Fruit fly (Drosophila melanogaster) whole organism, embryonic: ENCODE measurements around the gene CG3117.

Experiments
- Bteb2 ChIP-seq: fragments of 200-800 bp; sonication (Bioruptor generic); optimal IDR thresholded peaks from 2 replicates; lab custom pipeline; 2016; ENCODE audit warnings: missing biosample characterization, missing genetic modification characterization
- CG10543 ChIP-seq: fragments of 200-800 bp; sonication (Bioruptor generic); optimal IDR thresholded peaks from 3 replicates; lab custom pipeline; 2017; ENCODE audit warnings: missing biosample characterization, mild to moderate bottlenecking, missing genetic modification characterization, moderate library complexity
- CG10979 ChIP-seq: fragments of 200-800 bp; sonication (Bioruptor generic); optimal IDR thresholded peaks from 2 replicates; lab custom pipeline; 2018; ENCODE audit warnings: missing biosample characterization, mild to moderate bottlenecking, missing genetic modification characterization, moderate library complexity
- CG11696 ChIP-seq: fragments of 200-800 bp; sonication (Bioruptor generic); IDR thresholded peaks from 2 replicates; pipeline ENCODE4 v1.3.6; 2022; ENCODE audit warnings: missing biosample characterization, missing genetic modification characterization
- CG12769 ChIP-seq: fragments of 200-800 bp; sonication (Bioruptor generic); optimal IDR thresholded peaks from 2 replicates; lab custom pipeline; 2019; ENCODE audit warnings: missing biosample characterization, mild to moderate bottlenecking, missing genetic modification characterization, moderate library complexity
- CG12942 ChIP-seq: fragments of 200-800 bp; sonication (Bioruptor generic); optimal IDR thresholded peaks from 3 replicates; lab custom pipeline; 2016; ENCODE audit warnings: missing biosample characterization, missing genetic modification characterization
- CG13123 ChIP-seq: fragments of 200-800 bp; sonication (Bioruptor generic); optimal IDR thresholded peaks from 2 replicates; lab custom pipeline; 2016; ENCODE audit warnings: missing biosample characterization, missing genetic modification characterization
- CG14667 ChIP-seq: fragments of 200-800 bp; sonication (Bioruptor generic); IDR thresholded peaks from 2 replicates; pipeline ENCODE4 v1.3.6; 2022; ENCODE audit warnings: missing biosample characterization, missing genetic modification characterization
- CG1647 ChIP-seq: fragments of 200-800 bp; sonication (Bioruptor generic); optimal IDR thresholded peaks from 3 replicates; lab custom pipeline; 2016; ENCODE audit warnings: missing biosample characterization, missing genetic modification characterization
- CG17568 ChIP-seq: fragments of 200-800 bp; sonication (Bioruptor generic); optimal IDR thresholded peaks from 2 replicates; lab custom pipeline; 2018; ENCODE audit warnings: missing biosample characterization, mild to moderate bottlenecking, missing genetic modification characterization, moderate library complexity
- CG18011 ChIP-seq: fragments of 200-800 bp; sonication (Bioruptor generic); optimal IDR thresholded peaks from 2 replicates; lab custom pipeline; 2017; ENCODE audit warnings: missing biosample characterization, missing genetic modification characterization, mild to moderate bottlenecking, moderate library complexity, missing genotype
- CG18599 ChIP-seq: fragments of 200-800 bp; sonication (Bioruptor generic); optimal IDR thresholded peaks from 3 replicates; lab custom pipeline; 2017; ENCODE audit warnings: missing biosample characterization, missing genetic modification characterization, mild to moderate bottlenecking, moderate library complexity, missing genetic modification reagents
- CG18619 ChIP-seq: fragments of 200-800 bp; sonication (Bioruptor generic); optimal IDR thresholded peaks from 3 replicates; lab custom pipeline; 2017; ENCODE audit warnings: missing biosample characterization, mild to moderate bottlenecking, missing genetic modification characterization
- CG2678 ChIP-seq: fragments of 200-800 bp; sonication (Bioruptor generic); optimal IDR thresholded peaks from 3 replicates; lab custom pipeline; 2019; ENCODE audit warnings: missing biosample characterization, mild to moderate bottlenecking, missing genetic modification characterization, moderate library complexity
- CG30020 ChIP-seq: fragments of 200-800 bp; optimal IDR thresholded peaks from 2 replicates; lab custom pipeline; 2019; ENCODE audit warnings: missing biosample characterization, mild to moderate bottlenecking, missing genetic modification characterization, moderate library complexity
- CG30431 ChIP-seq: fragments of 200-800 bp; sonication (Bioruptor generic); optimal IDR thresholded peaks from 2 replicates; lab custom pipeline; 2017; ENCODE audit warnings: missing biosample characterization, missing genetic modification characterization
- CG33213 ChIP-seq: fragments of 200-800 bp; sonication (Bioruptor generic); optimal IDR thresholded peaks from 3 replicates; lab custom pipeline; 2016; ENCODE audit warnings: missing biosample characterization, missing genetic modification characterization
- CG3838 ChIP-seq: fragments of 200-800 bp; sonication (Bioruptor generic); optimal IDR thresholded peaks from 3 replicates; lab custom pipeline; 2016; ENCODE audit warnings: missing biosample characterization, missing genetic modification characterization
- CG42726 ChIP-seq: fragments of 200-800 bp; sonication (Bioruptor generic); IDR thresholded peaks from 2 replicates; pipeline ENCODE4 v1.3.6; 2022; ENCODE audit warnings: missing biosample characterization, missing genetic modification characterization; ENCODE audit not compliant: partially characterized antibody
- CG4404 ChIP-seq: fragments of 200-800 bp; sonication (Bioruptor generic); IDR thresholded peaks from 2 replicates; pipeline ENCODE4 v1.3.6; 2022; ENCODE audit warnings: missing biosample characterization, missing genetic modification characterization
- CG6683 ChIP-seq: fragments of 200-800 bp; sonication (Bioruptor generic); optimal IDR thresholded peaks from 2 replicates; lab custom pipeline; 2017; ENCODE audit warnings: missing biosample characterization, mild to moderate bottlenecking, missing genetic modification characterization, missing genetic modification reagents
- CG6689 ChIP-seq: fragments of 200-800 bp; sonication (Bioruptor generic); IDR thresholded peaks from 2 replicates; pipeline ENCODE4 v1.3.6; 2022; ENCODE audit warnings: missing biosample characterization, missing genetic modification characterization
- CG7786 ChIP-seq: fragments of 200-800 bp; sonication (Bioruptor generic); optimal IDR thresholded peaks from 2 replicates; lab custom pipeline; 2016; ENCODE audit warnings: missing biosample characterization, missing genetic modification characterization
- CG8765 ChIP-seq: fragments of 200-800 bp; sonication (Bioruptor generic); IDR thresholded peaks from 2 replicates; pipeline ENCODE4 v1.3.6; 2022; ENCODE audit warnings: missing biosample characterization, missing genetic modification characterization
- CG8924 ChIP-seq: fragments of 200-800 bp; optimal IDR thresholded peaks from 3 replicates; lab custom pipeline; 2019; ENCODE audit warnings: missing biosample characterization, mild to moderate bottlenecking, missing genetic modification characterization, moderate library complexity
- CHES-1-like ChIP-seq: fragments of 200-800 bp; sonication (Bioruptor generic); optimal IDR thresholded peaks from 2 replicates; lab custom pipeline; 2016; ENCODE audit warnings: missing biosample characterization, missing genetic modification characterization
- CTCF ChIP-seq: fragments of 200-800 bp; sonication (Bioruptor generic); optimal IDR thresholded peaks from 2 replicates; lab custom pipeline; 2017; ENCODE audit warnings: missing biosample characterization, mild to moderate bottlenecking, missing genetic modification characterization, moderate library complexity
- Chrac-16 ChIP-seq: fragments of 200-800 bp; sonication (Bioruptor generic); optimal IDR thresholded peaks from 3 replicates; lab custom pipeline; 2016; ENCODE audit warnings: missing biosample characterization, missing genetic modification characterization
- Deaf1 ChIP-seq: fragments of 200-800 bp; optimal IDR thresholded peaks from 3 replicates; lab custom pipeline; 2019; ENCODE audit warnings: missing biosample characterization, mild to moderate bottlenecking, missing genetic modification characterization, moderate library complexity
- Dll ChIP-seq: fragments of 200-800 bp; sonication (Bioruptor generic); IDR thresholded peaks from 4 replicates; pipeline ENCODE4 v1.3.6; 2022; ENCODE audit warnings: missing biosample characterization, missing genetic modification characterization; ENCODE audit not compliant: partially characterized antibody
- Dp ChIP-seq: fragments of 200-800 bp; sonication (Bioruptor generic); optimal IDR thresholded peaks from 2 replicates; lab custom pipeline; 2018; ENCODE audit warnings: missing biosample characterization, mild to moderate bottlenecking, missing genetic modification characterization, moderate library complexity
- Dref ChIP-seq: fragments of 200-800 bp; sonication (Bioruptor generic); IDR thresholded peaks from 2 replicates; pipeline ENCODE4 v1.3.6; 2022; ENCODE audit warnings: missing biosample characterization, missing genetic modification characterization
- Fer2 ChIP-seq: fragments of 200-800 bp; sonication (Bioruptor generic); optimal IDR thresholded peaks from 2 replicates; lab custom pipeline; 2018; ENCODE audit warnings: missing biosample characterization, mild to moderate bottlenecking, missing genetic modification characterization, moderate library complexity
- Hr39 ChIP-seq: fragments of >200 bp; optimal IDR thresholded peaks from 2 replicates; lab custom pipeline; 2017
- Lhr ChIP-seq: fragments of 200-800 bp; sonication (Bioruptor generic); optimal IDR thresholded peaks from 3 replicates; lab custom pipeline; 2017; ENCODE audit warnings: mild to moderate bottlenecking, missing biosample characterization, missing genetic modification reagents, missing genetic modification characterization
- MESR4 ChIP-seq: fragments of 200-800 bp; sonication (Bioruptor generic); optimal IDR thresholded peaks from 2 replicates; lab custom pipeline; 2018; ENCODE audit warnings: missing biosample characterization, mild to moderate bottlenecking, missing genetic modification characterization, moderate library complexity
- Max ChIP-seq: fragments of 200-800 bp; sonication (Bioruptor generic); optimal IDR thresholded peaks from 2 replicates; lab custom pipeline; 2016; ENCODE audit warnings: missing biosample characterization, mild to moderate bottlenecking, missing genetic modification characterization
- Mrtf ChIP-seq: fragments of 200-800 bp; sonication (Bioruptor generic); IDR thresholded peaks from 3 replicates; pipeline ENCODE4 v1.3.6; 2022; ENCODE audit warnings: missing biosample characterization, missing genetic modification characterization
- Rfx ChIP-seq: fragments of 200-800 bp; sonication (Bioruptor generic); IDR thresholded peaks from 2 replicates; pipeline ENCODE4 v1.3.6; 2022; ENCODE audit warnings: missing biosample characterization, missing genetic modification characterization
- Sox102F ChIP-seq: fragments of 200-800 bp; sonication (Bioruptor generic); optimal IDR thresholded peaks from 2 replicates; lab custom pipeline; 2018; ENCODE audit warnings: missing biosample characterization, mild to moderate bottlenecking, missing genetic modification characterization, moderate library complexity
- ac ChIP-seq: fragments of 200-800 bp; sonication (Bioruptor generic); optimal IDR thresholded peaks from 3 replicates; lab custom pipeline; 2017; ENCODE audit warnings: missing biosample characterization, mild to moderate bottlenecking, missing genetic modification characterization
- aop ChIP-seq: fragments of 200-800 bp; sonication (Bioruptor generic); IDR thresholded peaks from 2 replicates; pipeline ENCODE4 v1.3.6; 2022; ENCODE audit warnings: missing biosample characterization, missing genetic modification characterization
- ato ChIP-seq: fragments of 200-800 bp; sonication (Bioruptor generic); IDR thresholded peaks from 2 replicates; pipeline ENCODE4 v1.3.6; 2022; ENCODE audit warnings: missing biosample characterization, missing genetic modification characterization; ENCODE audit not compliant: partially characterized antibody
- cas ChIP-seq: fragments of 200-800 bp; sonication (Bioruptor generic); IDR thresholded peaks from 2 replicates; pipeline ENCODE4 v1.3.6; 2022; ENCODE audit warnings: missing biosample characterization, missing genetic modification characterization
- chn ChIP-seq: fragments of 200-800 bp; sonication (Bioruptor generic); optimal IDR thresholded peaks from 2 replicates; lab custom pipeline; 2016; ENCODE audit warnings: missing biosample characterization, missing genetic modification characterization
- dm ChIP-seq: fragments of 200-800 bp; sonication (Bioruptor generic); optimal IDR thresholded peaks from 3 replicates; lab custom pipeline; 2016; ENCODE audit warnings: missing biosample characterization, missing genetic modification characterization
- dpn ChIP-seq, 2 experiments: fragments of 200-800 bp; sonication (Bioruptor generic); optimal IDR thresholded peaks; 3 replicates each; lab custom pipeline; 2016; ENCODE audit warnings: missing biosample characterization in 2 of 2, missing genetic modification characterization in 2 of 2
- pho ChIP-seq: fragments of 200-800 bp; sonication (Bioruptor generic); optimal IDR thresholded peaks from 2 replicates; lab custom pipeline; 2016; ENCODE audit warnings: missing biosample characterization, missing genetic modification characterization
- so ChIP-seq: fragments of 200-800 bp; sonication (Bioruptor generic); IDR thresholded peaks from 3 replicates; pipeline ENCODE4 v1.3.6; 2022; ENCODE audit warnings: missing biosample characterization, missing genetic modification characterization
- zen ChIP-seq: fragments of 200-800 bp; sonication (Bioruptor generic); optimal IDR thresholded peaks from 3 replicates; lab custom pipeline; 2018; ENCODE audit warnings: missing biosample characterization, mild to moderate bottlenecking, missing genetic modification characterization, moderate library complexity
- zen2 ChIP-seq: fragments of 200-800 bp; sonication (Bioruptor generic); IDR thresholded peaks from 3 replicates; pipeline ENCODE4 v1.3.6; 2022; ENCODE audit warnings: missing biosample characterization, missing genetic modification characterization; ENCODE audit not compliant: partially characterized antibody

CG3117 gene

dm6 chr2L:2830341-2830800 lies 16.6 kb downstream of the CG3117 start (continued):
- TF ChIP-seq CHES-1-like (GFP tag; lab: Kevin White, UChicago): peak; percentile 50
- TF ChIP-seq CG4404 (GFP tag; lab: Robert Waterston, UW): peak; percentile 64
- TF ChIP-seq cas: 0 out of 2 replicates have a peak, but pooled peaks have one; percentile 10
- TF ChIP-seq Dref (GFP tag; lab: Robert Waterston, UW): no peak
- TF ChIP-seq CG12769: peak; percentile 70
- peak; percentile 77 for TF ChIP-seq Chrac-16 (GFP tag; lab: Kevin White, UChicago)
- TF ChIP-seq CG7786 (GFP tag; lab: Kevin White, UChicago): peak; percentile 31
- peak; percentile 69 for TF ChIP-seq Lhr (GFP tag; lab: Kevin White, UChicago)
- no peak for TF ChIP-seq Dp
- peak; percentile 45 for TF ChIP-seq CTCF (GFP tag; lab: Kevin White, UChicago)
- TF ChIP-seq Sox102F (GFP tag; lab: Kevin White, UChicago): peak; percentile 88
- TF ChIP-seq Deaf1 (tag; lab: Kevin White, UChicago): peak; percentile 54
- peak; percentile 63 for TF ChIP-seq Fer2 (tag; lab: Kevin White, UChicago)
- TF ChIP-seq CG8765 (GFP tag; lab: Robert Waterston, UW): 0 out of 2 replicates have a peak, but pooled peaks have one; percentile 10
- no peak for TF ChIP-seq CG42726
- TF ChIP-seq MESR4 (GFP tag; lab: Kevin White, UChicago): no peak
- peak; percentile 53 for TF ChIP-seq CG18011 (GFP tag; lab: Kevin White, UChicago)
- peak; percentile 77 for TF ChIP-seq CG30020
- peak; percentile 83 for TF ChIP-seq CG17568 (GFP tag; lab: Kevin White, UChicago)
- no peak for TF ChIP-seq Hr39 (lab: Kevin White, UChicago)
- peak; percentile 25; the same call in 1 of the 2 replicates for TF ChIP-seq CG11696 (GFP tag; lab: Robert Waterston, UW)
- TF ChIP-seq dm (GFP tag; lab: Kevin White, UChicago): no peak
- peak; percentile 96 for TF ChIP-seq CG10979
- peak; percentile 77 for TF ChIP-seq CG30431
- peak; percentile 75 for TF ChIP-seq CG10543 (GFP tag; lab: Kevin White, UChicago)
- peak; percentile 89 for TF ChIP-seq CG18599
- peak; percentile 95 for TF ChIP-seq CG2678 (tag; lab: Kevin White, UChicago)
- TF ChIP-seq CG1647 (GFP tag; lab: Kevin White, UChicago): peak; percentile 46
- TF ChIP-seq aop (GFP tag; lab: Robert Waterston, UW): no peak
- TF ChIP-seq Rfx (GFP tag; lab: Robert Waterston, UW): peak; percentile 66
- no peak for TF ChIP-seq zen2 (GFP tag; lab: Robert Waterston, UW)
- TF ChIP-seq zen (tag; lab: Kevin White, UChicago): peak; percentile 65
- peak; percentile 66 for TF ChIP-seq Bteb2 (GFP tag; lab: Kevin White, UChicago)
- peak; percentile 82 for TF ChIP-seq so
- TF ChIP-seq CG12942 (GFP tag; lab: Kevin White, UChicago): peak; percentile 61
- TF ChIP-seq CG13123: peak; percentile 45
- peak; percentile 94 for TF ChIP-seq CG8924 (tag; lab: Kevin White, UChicago)
- no peak for TF ChIP-seq ato
- TF ChIP-seq CG14667: peak; percentile 57; the same call in 1 of the 2 replicates
- TF ChIP-seq Dll: no peak
- TF ChIP-seq pho (GFP tag; lab: Kevin White, UChicago): peak; percentile 58
- TF ChIP-seq CG6689 (GFP tag; lab: Robert Waterston, UW): peak; percentile 89
- TF ChIP-seq Max: peak; percentile 86
- TF ChIP-seq CG6683 (GFP tag; lab: Kevin White, UChicago): peak; percentile 77
- TF ChIP-seq Mrtf (GFP tag; lab: Robert Waterston, UW): peak; percentile 41; the same call in 1 of the 3 replicates
- TF ChIP-seq CG3838 (GFP tag; lab: Kevin White, UChicago): peak; percentile 60
- TF ChIP-seq chn: peak; percentile 68
- peak; percentile 70 to 79 for TF ChIP-seq dpn (GFP tag; optimal IDR thresholded peaks at IDR 0.05; lab: Kevin White, UChicago)
- peak; percentile 47 for TF ChIP-seq CG33213 (GFP tag; lab: Kevin White, UChicago)
- TF ChIP-seq ac: peak; percentile 59
- TF ChIP-seq CG18619 (GFP tag; lab: Kevin White, UChicago): peak; percentile 89
